Worm (Caenorhabditis elegans) whole organism, young adult: ENCODE measurements around the gene K03H1.13.

Source experiments
- cebp-1 ChIP-seq, 2 experiments: fragments of 200-800 bp in 1 of 2; sonication (Bioruptor generic) in 1 of 2; sonication (generic microtip) in 1 of 2; IDR thresholded peaks in 1 of 2; optimal IDR thresholded peaks in 1 of 2; 2 replicates each; pipeline versions ENCODE4 v1.3.6 to Lab custom; 2017 to 2022; ENCODE audit warnings: missing compliant biosample characterization in 2 of 2, missing genetic modification characterization in 2 of 2, mild to moderate bottlenecking in 1 of 2, missing genetic modification reagents in 1 of 2, moderate library complexity in 1 of 2
- lin-35 ChIP-seq, 3 experiments: fragments of 150-350 bp in 2 of 3; sonication (generic microtip) in 1 of 3; optimal IDR thresholded peaks; 2 replicates each; lab custom pipeline; 2014 to 2018; ENCODE audit warnings: missing biosample characterization in 3 of 3, missing genetic modification characterization in 3 of 3, missing genetic modification reagents in 3 of 3
- nhr-80 ChIP-seq: sonication (generic microtip); optimal IDR thresholded peaks from 2 replicates; lab custom pipeline; 2016; ENCODE audit warnings: missing genetic modification characterization, missing compliant biosample characterization
- pha-4 ChIP-seq: fragments of 150-350 bp; sonication (generic microtip); optimal IDR thresholded peaks from 2 replicates; lab custom pipeline; 2014; ENCODE audit warnings: missing biosample characterization, missing genetic modification reagents, missing genetic modification characterization
- snpc-4 ChIP-seq, 5 experiments: fragments of 150-350 bp in 1 of 5; sonication (generic microtip) in 4 of 5; optimal IDR thresholded peaks; 2 replicates each; lab custom pipeline; 2014 to 2018; ENCODE audit warnings: missing genetic modification characterization in 5 of 5, missing biosample characterization in 3 of 5, antibody characterized with exemption in 2 of 5, mild to moderate bottlenecking in 2 of 5, missing compliant biosample characterization in 2 of 5, missing genotype in 2 of 5, moderate library complexity in 2 of 5, missing genetic modification reagents in 1 of 5

DNA sequence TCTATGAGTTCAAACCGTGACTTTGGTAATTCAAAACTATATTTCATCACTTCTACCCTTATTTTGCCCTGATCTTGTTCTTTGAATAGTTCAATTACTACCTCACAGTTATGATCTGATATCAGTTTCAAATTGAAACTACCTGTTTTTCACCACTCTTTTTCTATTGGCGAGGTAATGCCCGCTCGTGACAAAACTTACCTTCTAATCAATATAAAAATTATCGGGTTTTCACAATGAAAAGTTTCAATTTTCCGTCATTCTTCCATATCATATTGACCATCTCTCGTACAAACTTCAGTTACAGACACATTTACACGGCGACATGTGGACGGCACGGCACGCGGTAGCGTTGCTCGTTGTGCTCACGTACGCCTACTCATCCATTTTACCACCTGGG, 18.1 kb downstream of the K03H1.13 start, which contains the start of gene dec-7:
- TF ChIP-seq cebp-1 (GFP tag; IDR thresholded peaks at IDR 0.05; lab: Robert Waterston, UW), result no peak
- TF ChIP-seq cebp-1 (tag; optimal IDR thresholded peaks at IDR 0.05; lab: Kevin White, UChicago), result peak; percentile 45
- peak; percentile 64 for TF ChIP-seq nhr-80 (tag; lab: Kevin White, UChicago)
- TF ChIP-seq pha-4, result no peak
- TF ChIP-seq snpc-4 (GFP tag; optimal IDR thresholded peaks at IDR 0.05; lab: Kevin White, UChicago), result no peak
- TF ChIP-seq snpc-4 (tag; optimal IDR thresholded peaks at IDR 0.05; lab: Kevin White, UChicago), result no peak
- no peak for TF ChIP-seq lin-35 (GFP tag; optimal IDR thresholded peaks at IDR 0.05; lab: Kevin White, UChicago)
